Fruit fly (Drosophila melanogaster) whole organism, adult: ENCODE measurements around the gene Paics.
A peak's percentile ranks its signal among the peaks of the same experiment; 100 is the strongest.

Experiments used
- CG11617 ChIP-seq: fragments of 200-800 bp; sonication (Bioruptor generic); optimal IDR thresholded peaks from 2 replicates; lab custom pipeline; 2017; ENCODE audit warnings: mild to moderate bottlenecking, missing biosample characterization, missing genetic modification reagents, missing genetic modification characterization
- CG12768 ChIP-seq: fragments of 200-800 bp; sonication (Bioruptor generic); optimal IDR thresholded peaks from 2 replicates; lab custom pipeline; 2017; ENCODE audit warnings: missing biosample characterization, missing genetic modification characterization, mild to moderate bottlenecking, moderate library complexity, missing genetic modification reagents
- CG33017 ChIP-seq: fragments of 200-800 bp; sonication (Bioruptor generic); optimal IDR thresholded peaks from 2 replicates; lab custom pipeline; 2018; ENCODE audit warnings: missing biosample characterization, mild to moderate bottlenecking, missing genetic modification characterization, moderate library complexity
- CG7101 ChIP-seq: fragments of 200-800 bp; sonication (Bioruptor generic); optimal IDR thresholded peaks from 2 replicates; lab custom pipeline; 2018; ENCODE audit warnings: missing biosample characterization, mild to moderate bottlenecking, missing genetic modification characterization, moderate library complexity
- Clk ChIP-seq: fragments of 200-800 bp; sonication (Bioruptor generic); optimal IDR thresholded peaks from 2 replicates; lab custom pipeline; 2017; ENCODE audit warnings: missing biosample characterization, missing genetic modification characterization
- Crg-1 ChIP-seq: fragments of 200-800 bp; sonication (Bioruptor generic); optimal IDR thresholded peaks from 2 replicates; lab custom pipeline; 2016; ENCODE audit warnings: missing biosample characterization, missing genetic modification characterization
- Mnt ChIP-seq: fragments of 200-800 bp; sonication (Bioruptor generic); optimal IDR thresholded peaks from 2 replicates; lab custom pipeline; 2016; ENCODE audit warnings: missing biosample characterization, mild to moderate bottlenecking, missing genetic modification characterization
- cic ChIP-seq: fragments of 200-800 bp; sonication (Bioruptor generic); optimal IDR thresholded peaks from 2 replicates; lab custom pipeline; 2017; ENCODE audit warnings: missing biosample characterization, mild to moderate bottlenecking, missing genetic modification characterization, moderate library complexity
- cnc ChIP-seq, 2 experiments: fragments of >200 bp; optimal IDR thresholded peaks; 2 replicates each; lab custom pipeline; 2017
- kay ChIP-seq: fragments of 200-800 bp; sonication (Bioruptor generic); peaks from one replicate; lab custom pipeline; 2016; ENCODE audit warnings: missing biosample characterization, missing genetic modification characterization, borderline replicate concordance
- ovo ChIP-seq: fragments of 200-800 bp; sonication (Bioruptor generic); optimal IDR thresholded peaks from 2 replicates; lab custom pipeline; 2016; ENCODE audit warnings: missing biosample characterization, missing genetic modification characterization
- pad ChIP-seq: fragments of 200-800 bp; sonication (Bioruptor generic); optimal IDR thresholded peaks from 3 replicates; lab custom pipeline; 2017; ENCODE audit warnings: missing biosample characterization, missing genetic modification characterization, mild to moderate bottlenecking, moderate library complexity, missing genetic modification reagents
- tj ChIP-seq: fragments of 200-800 bp; sonication (Bioruptor generic); optimal IDR thresholded peaks from 3 replicates; lab custom pipeline; 2017; ENCODE audit warnings: missing biosample characterization, mild to moderate bottlenecking, missing genetic modification characterization, moderate library complexity
- toe ChIP-seq: fragments of 200-800 bp; sonication (Bioruptor generic); optimal IDR thresholded peaks from 2 replicates; lab custom pipeline; 2016; ENCODE audit warnings: missing biosample characterization, missing genetic modification characterization

DNA sequence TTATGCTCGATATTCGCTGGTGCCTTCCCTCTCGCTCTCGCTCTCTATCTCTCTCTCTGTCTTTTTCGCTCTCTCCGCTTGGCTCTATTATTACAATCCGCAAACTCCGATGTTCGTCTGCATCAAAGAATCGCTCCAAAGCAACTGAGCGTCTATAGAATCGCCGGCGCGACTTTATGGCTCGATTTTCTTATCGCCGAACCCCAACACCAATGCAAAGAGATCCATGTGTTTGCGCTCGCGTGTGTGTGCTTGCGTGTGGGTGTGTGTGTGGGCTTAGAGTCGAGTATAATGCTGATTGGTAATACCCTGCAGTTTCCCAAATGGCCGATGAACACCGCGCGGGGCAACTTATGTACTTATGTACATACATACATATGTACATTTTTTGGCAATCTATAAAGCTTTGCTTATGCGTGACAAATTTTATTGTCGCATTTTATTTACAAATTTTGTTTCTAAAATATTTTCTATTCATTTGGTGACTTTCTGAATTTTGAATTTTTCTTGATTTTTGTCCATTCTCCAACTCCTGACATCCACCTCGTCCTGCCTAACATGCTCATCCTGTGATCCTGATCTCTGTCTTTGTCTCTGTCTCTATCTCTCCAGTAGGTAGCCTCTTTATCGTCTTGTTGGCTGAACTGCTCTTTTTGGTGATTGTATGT is at the start of gene Paics:
- TF ChIP-seq toe (GFP tag; lab: Kevin White, UChicago) (no peak), ovo (GFP tag; lab: Kevin White, UChicago) (no peak), cic (GFP tag; lab: Kevin White, UChicago) (no peak), pad (no peak), CG11617 (GFP tag; lab: Kevin White, UChicago) (no peak), CG33017 (no peak), CG12768 (no peak), Clk (GFP tag; lab: Kevin White, UChicago) (no peak), Mnt (peak; percentile 16), tj (GFP tag; lab: Kevin White, UChicago) (no peak), cnc (optimal IDR thresholded peaks at IDR 0.05; lab: Kevin White, UChicago) (no peak), CG7101 (tag; lab: Kevin White, UChicago) (no peak), kay (GFP tag; lab: Kevin White, UChicago) (no peak), Crg-1 (GFP tag; lab: Kevin White, UChicago) (no peak)
